Worm (Caenorhabditis elegans) whole organism, late embryonic: Measurements from ENCODE around the gene mel-11.

Experiments
- C08G9.2 ChIP-seq: sonication (generic microtip); optimal IDR thresholded peaks from 2 replicates; lab custom pipeline; 2016; ENCODE audit warnings: mild to moderate bottlenecking, missing genetic modification characterization, moderate library complexity, missing compliant biosample characterization
- K09A11.1 ChIP-seq: sonication (generic microtip); optimal IDR thresholded peaks from 2 replicates; lab custom pipeline; 2017; ENCODE audit warnings: antibody characterized with exemption, mild to moderate bottlenecking, missing genetic modification characterization, missing compliant biosample characterization; ENCODE audit not compliant: insufficient read depth
- Y22D7AL.16 ChIP-seq: sonication (generic microtip); optimal IDR thresholded peaks from 2 replicates; lab custom pipeline; 2016; ENCODE audit warnings: missing genetic modification characterization, missing compliant biosample characterization
- ama-1 ChIP-seq: fragments of 150-350 bp; optimal IDR thresholded peaks from 2 replicates; lab custom pipeline; 2014
- ceh-19 ChIP-seq: fragments of 200-800 bp; sonication (Bioruptor generic); optimal IDR thresholded peaks from 2 replicates; lab custom pipeline; 2018; ENCODE audit warnings: mild to moderate bottlenecking, missing genetic modification characterization, missing compliant biosample characterization
- ceh-24 ChIP-seq: sonication (generic microtip); optimal IDR thresholded peaks from 2 replicates; lab custom pipeline; 2016; ENCODE audit warnings: mild to moderate bottlenecking, missing genetic modification characterization, missing compliant biosample characterization
- ceh-30 ChIP-seq: fragments of 150-350 bp; optimal IDR thresholded peaks from 2 replicates; lab custom pipeline; 2014; ENCODE audit warnings: missing biosample characterization, missing genetic modification characterization
- ceh-31 ChIP-seq: sonication (generic microtip); optimal IDR thresholded peaks from 2 replicates; lab custom pipeline; 2016; ENCODE audit warnings: missing genetic modification characterization, missing compliant biosample characterization
- ceh-48 ChIP-seq: sonication (generic microtip); optimal IDR thresholded peaks from 2 replicates; lab custom pipeline; 2016; ENCODE audit warnings: missing genetic modification characterization, inconsistent platforms, missing compliant biosample characterization
- che-1 ChIP-seq: sonication (generic microtip); optimal IDR thresholded peaks from 2 replicates; lab custom pipeline; 2016; ENCODE audit warnings: mild to moderate bottlenecking, missing genetic modification characterization, missing compliant biosample characterization
- elt-2 ChIP-seq: sonication (generic microtip); optimal IDR thresholded peaks from 2 replicates; lab custom pipeline; 2016; ENCODE audit warnings: missing genetic modification reagents, missing genetic modification characterization, missing compliant biosample characterization
- elt-4 ChIP-seq: sonication (generic microtip); optimal IDR thresholded peaks from 2 replicates; lab custom pipeline; 2016; ENCODE audit warnings: missing genetic modification characterization, missing compliant biosample characterization
- ets-4 ChIP-seq: sonication (generic microtip); optimal IDR thresholded peaks from 2 replicates; lab custom pipeline; 2016; ENCODE audit warnings: missing genetic modification characterization, missing compliant biosample characterization
- eyg-1 ChIP-seq: sonication (generic microtip); optimal IDR thresholded peaks from 2 replicates; lab custom pipeline; 2016; ENCODE audit warnings: missing genotype, missing genetic modification characterization, missing compliant biosample characterization
- gmeb-2 ChIP-seq: sonication (generic microtip); optimal IDR thresholded peaks from 2 replicates; lab custom pipeline; 2016; ENCODE audit warnings: missing genetic modification characterization, inconsistent platforms, missing compliant biosample characterization
- hlh-13 ChIP-seq: fragments of 200-800 bp; sonication (Bioruptor generic); optimal IDR thresholded peaks from 2 replicates; lab custom pipeline; 2018; ENCODE audit warnings: mild to moderate bottlenecking, missing genetic modification characterization, missing compliant biosample characterization
- hlh-30 ChIP-seq: sonication (generic microtip); optimal IDR thresholded peaks from 2 replicates; lab custom pipeline; 2017; ENCODE audit warnings: antibody characterized with exemption, missing genetic modification characterization, missing compliant biosample characterization; ENCODE audit not compliant: insufficient read depth
- hlh-6 ChIP-seq: sonication (generic microtip); optimal IDR thresholded peaks from 2 replicates; lab custom pipeline; 2016; ENCODE audit warnings: missing genotype, missing genetic modification characterization, missing compliant biosample characterization
- madf-2 ChIP-seq: sonication (generic microtip); optimal IDR thresholded peaks from 2 replicates; lab custom pipeline; 2017; ENCODE audit warnings: missing genetic modification characterization, missing compliant biosample characterization
- nhr-11 ChIP-seq: fragments of 150-350 bp; optimal IDR thresholded peaks from 2 replicates; lab custom pipeline; 2014; ENCODE audit warnings: missing biosample characterization, missing genetic modification characterization
- pag-3 ChIP-seq: sonication (generic microtip); optimal IDR thresholded peaks from 2 replicates; lab custom pipeline; 2016; ENCODE audit warnings: missing compliant biosample characterization, missing genetic modification characterization, borderline replicate concordance
- pax-1 ChIP-seq: fragments of 150-350 bp; optimal IDR thresholded peaks from 2 replicates; lab custom pipeline; 2014; ENCODE audit warnings: missing biosample characterization, missing genetic modification characterization
- pha-2 ChIP-seq: sonication (generic microtip); optimal IDR thresholded peaks from 2 replicates; lab custom pipeline; 2017; ENCODE audit warnings: mild to moderate bottlenecking, missing genetic modification characterization, missing compliant biosample characterization
- pqm-1 ChIP-seq: sonication (generic microtip); optimal IDR thresholded peaks from 2 replicates; lab custom pipeline; 2016; ENCODE audit warnings: missing genetic modification characterization, missing compliant biosample characterization
- ref-2 ChIP-seq: sonication (generic microtip); optimal IDR thresholded peaks from 2 replicates; lab custom pipeline; 2016; ENCODE audit warnings: missing genetic modification characterization, missing compliant biosample characterization
- rnt-1 ChIP-seq: sonication (generic microtip); optimal IDR thresholded peaks from 2 replicates; lab custom pipeline; 2016; ENCODE audit warnings: missing genetic modification characterization, missing compliant biosample characterization
- sox-4 ChIP-seq: sonication (generic microtip); optimal IDR thresholded peaks from 2 replicates; lab custom pipeline; 2017; ENCODE audit warnings: mild to moderate bottlenecking, missing genetic modification characterization, inconsistent platforms, missing compliant biosample characterization
- tbx-7 ChIP-seq: sonication (generic microtip); optimal IDR thresholded peaks from 2 replicates; lab custom pipeline; 2016; ENCODE audit warnings: missing genotype, missing genetic modification characterization, missing compliant biosample characterization
- ttx-3 ChIP-seq: sonication (generic microtip); optimal IDR thresholded peaks from 2 replicates; lab custom pipeline; 2016; ENCODE audit warnings: missing genetic modification reagents, missing genetic modification characterization, missing compliant biosample characterization
- unc-3 ChIP-seq, 2 experiments: fragments of 200-800 bp in 1 of 2; sonication (Bioruptor generic) in 1 of 2; sonication (generic microtip) in 1 of 2; conservative IDR thresholded peaks in 1 of 2; optimal IDR thresholded peaks in 1 of 2; 2 replicates each; pipeline versions ENCODE4 v1.3.6 to Lab custom; 2016 to 2022; ENCODE audit warnings: missing compliant biosample characterization in 2 of 2, missing genetic modification characterization in 2 of 2, missing genetic modification reagents in 1 of 2
- unc-86 ChIP-seq: sonication (generic microtip); optimal IDR thresholded peaks from 2 replicates; lab custom pipeline; 2016; ENCODE audit warnings: missing genetic modification characterization, missing compliant biosample characterization
- zip-5 ChIP-seq: sonication (generic microtip); optimal IDR thresholded peaks from 2 replicates; lab custom pipeline; 2016; ENCODE audit warnings: missing genetic modification characterization, missing compliant biosample characterization

Gene mel-11

ce11 chrII:9362249-9362648 lies 3.9 kb downstream of the mel-11 start:
- TF ChIP-seq ceh-48 (tag; lab: Kevin White, UChicago) (no peak), unc-86 (no peak), nhr-11 (tag; lab: Kevin White, UChicago) (no peak)

- TF ChIP-seq unc-3 (GFP tag; conservative IDR thresholded peaks at IDR 0.05; lab: Robert Waterston, UW) (no peak), unc-3 (tag; optimal IDR thresholded peaks at IDR 0.05; lab: Kevin White, UChicago) (no peak), hlh-30 (tag; lab: Kevin White, UChicago) (no peak), gmeb-2 (tag; lab: Kevin White, UChicago) (no peak), tbx-7 (no peak), madf-2 (no peak), elt-4 (tag; lab: Kevin White, UChicago) (no peak), ceh-30 (no peak)
These were observed 11.1 kb downstream of the mel-11 start for ce11 chrII:9369394-9369793.

- TF ChIP-seq sox-4 (tag; lab: Kevin White, UChicago) = no peak
- TF ChIP-seq che-1 = no peak
- TF ChIP-seq ets-4 (tag; lab: Kevin White, UChicago) = no peak
These were observed 14.1 kb downstream of the mel-11 start, which contains the start of gene C06C3.3 for ce11 chrII:9372393-9372792. Gene C06C3.3, minus strand, starts transcription at chrII:9372493.

ce11 chrII:9372991-9373390 lies 14.7 kb downstream of the mel-11 start, which contains the start of gene C06C3.4:
Gene C06C3.4, plus strand, starts transcription at chrII:9373291.
- TF ChIP-seq ama-1 (lab: Kevin White, UChicago) (no peak), ets-4 (tag; lab: Kevin White, UChicago) (no peak), hlh-13 (no peak), ceh-31 (tag; lab: Kevin White, UChicago) (no peak)

ce11 chrII:9374807-9375206 lies 16.5 kb downstream of the mel-11 start, which contains the start of gene C06C3.12:
Gene C06C3.12, plus strand, starts transcription at chrII:9375107.
- TF ChIP-seq tbx-7 (no peak), ceh-19 (no peak), ceh-48 (tag; lab: Kevin White, UChicago) (no peak), ref-2 (tag; lab: Kevin White, UChicago) (no peak), pag-3 (tag; lab: Kevin White, UChicago) (no peak)

- no peak for TF ChIP-seq zip-5 (tag; lab: Kevin White, UChicago)
- no peak for TF ChIP-seq nhr-11 (tag; lab: Kevin White, UChicago)
- TF ChIP-seq hlh-6 (tag; lab: Kevin White, UChicago) = no peak
- no peak for TF ChIP-seq elt-2 (tag; lab: Kevin White, UChicago)
- no peak for TF ChIP-seq rnt-1 (tag; lab: Kevin White, UChicago)
- TF ChIP-seq ttx-3 (tag; lab: Kevin White, UChicago) = no peak
- TF ChIP-seq C08G9.2 = no peak
- no peak for TF ChIP-seq pha-2 (tag; lab: Kevin White, UChicago)
- no peak for TF ChIP-seq ceh-24 (tag; lab: Kevin White, UChicago)
- TF ChIP-seq sox-4 (tag; lab: Kevin White, UChicago) = no peak
- no peak for TF ChIP-seq K09A11.1 (tag; lab: Kevin White, UChicago)
- TF ChIP-seq ceh-30 = no peak
- TF ChIP-seq eyg-1 (tag; lab: Kevin White, UChicago) = no peak
- no peak for TF ChIP-seq pax-1 (tag; lab: Kevin White, UChicago)
- TF ChIP-seq pqm-1 (tag; lab: Kevin White, UChicago) = no peak
- no peak for TF ChIP-seq Y22D7AL.16 (tag; lab: Kevin White, UChicago)
These were observed 18.8 kb downstream of the mel-11 start, which contains the start of gene C06C3.10 for ce11 chrII:9377158-9377557. Gene C06C3.10, minus strand, starts transcription at chrII:9377258.
